Fruit fly (Drosophila melanogaster): ENCODE data around the gene CG15597.

Gene CG15597

dm6 chr3R:6285100-6285499 is at the start of gene CG15597:
Gene CG15597, minus strand, starts transcription at chr3R:6285200.
- TF ChIP-seq CG17801 (GFP tag; optimal IDR thresholded peaks at IDR 0.05; ENCODE audit: partially characterized antibody) = no peak

- TF ChIP-seq CG17801 (GFP tag; optimal IDR thresholded peaks at IDR 0.05; ENCODE audit: partially characterized antibody) = no peak
These were observed 44.8 kb upstream of the CG15597 start, which contains the start of gene Osi18 for dm6 chr3R:6329774-6330298. Gene Osi18, plus strand, starts transcription at chr3R:6330248.

dm6 chr3R:6315078-6315477 is 30.1 kb upstream of the CG15597 start:
- no peak for TF ChIP-seq CG17801 (GFP tag; optimal IDR thresholded peaks at IDR 0.05; ENCODE audit: partially characterized antibody)

- TF ChIP-seq CG17801 (GFP tag; optimal IDR thresholded peaks at IDR 0.05; ENCODE audit: partially characterized antibody) = no peak
These were observed 26.8 kb upstream of the CG15597 start, which contains the start of gene Osi17 for dm6 chr3R:6311641-6312259. Gene Osi17, plus strand, starts transcription at chr3R:6311772.

dm6 chr3R:6309676-6310075 is 24.7 kb upstream of the CG15597 start, which contains the start of gene CG31560:
Gene CG31560, plus strand, starts transcription at chr3R:6309976.
- TF ChIP-seq CG17801 (GFP tag; optimal IDR thresholded peaks at IDR 0.05; ENCODE audit: partially characterized antibody) = no peak

- TF ChIP-seq CG17801 (GFP tag; optimal IDR thresholded peaks at IDR 0.05; ENCODE audit: partially characterized antibody) = no peak
These were observed 21.6 kb upstream of the CG15597 start, which contains the start of gene CG46026 for dm6 chr3R:6306584-6306983. Gene CG46026, plus strand, starts transcription at chr3R:6306884.

- no peak for TF ChIP-seq CG17801 (GFP tag; optimal IDR thresholded peaks at IDR 0.05; ENCODE audit: partially characterized antibody)
These were observed 19.9 kb upstream of the CG15597 start, which contains the start of gene Osi16 for dm6 chr3R:6304947-6305346. Gene Osi16, plus strand, starts transcription at chr3R:6305247.

- TF ChIP-seq CG17801 (GFP tag; optimal IDR thresholded peaks at IDR 0.05; ENCODE audit: partially characterized antibody) = no peak
These were observed 18.7 kb upstream of the CG15597 start, which contains the start of gene CG46396 for dm6 chr3R:6303738-6304137. Gene CG46396, plus strand, starts transcription at chr3R:6304038.

- no peak for TF ChIP-seq CG17801 (GFP tag; optimal IDR thresholded peaks at IDR 0.05; ENCODE audit: partially characterized antibody)
These were observed 16.3 kb upstream of the CG15597 start, which contains the start of gene Osi15 for dm6 chr3R:6301257-6301839. Gene Osi15, plus strand, starts transcription at chr3R:6301804.

- no peak for TF ChIP-seq CG17801 (GFP tag; optimal IDR thresholded peaks at IDR 0.05; ENCODE audit: partially characterized antibody)
These were observed 13.8 kb upstream of the CG15597 start, which contains the start of gene Osi14 for dm6 chr3R:6298828-6299227. Gene Osi14, plus strand, starts transcription at chr3R:6299128.

dm6 chr3R:6297164-6297563 is 12.2 kb upstream of the CG15597 start:
- TF ChIP-seq CG17801 (GFP tag; optimal IDR thresholded peaks at IDR 0.05; ENCODE audit: partially characterized antibody) = no peak

dm6 chr3R:6294046-6294445 is 9.0 kb upstream of the CG15597 start:
- no peak for TF ChIP-seq CG17801 (GFP tag; optimal IDR thresholded peaks at IDR 0.05; ENCODE audit: partially characterized antibody)

dm6 chr3R:6291437-6291836 is 6.4 kb upstream of the CG15597 start, which contains the start of gene Osi13:
Gene Osi13, plus strand, starts transcription at chr3R:6291737.
- TF ChIP-seq CG17801 (GFP tag; optimal IDR thresholded peaks at IDR 0.05; ENCODE audit: partially characterized antibody) = no peak

- TF ChIP-seq CG17801 (GFP tag; optimal IDR thresholded peaks at IDR 0.05; ENCODE audit: partially characterized antibody) = no peak
These were observed 5.3 kb upstream of the CG15597 start for dm6 chr3R:6290289-6290688.

- no peak for TF ChIP-seq CG17801 (GFP tag; optimal IDR thresholded peaks at IDR 0.05; ENCODE audit: partially characterized antibody)
These were observed 2.4 kb upstream of the CG15597 start, which contains the start of gene CG15594 for dm6 chr3R:6287433-6287832. Gene CG15594, plus strand, starts transcription at chr3R:6287733.

- no peak for TF ChIP-seq CG17801 (GFP tag; optimal IDR thresholded peaks at IDR 0.05; ENCODE audit: partially characterized antibody)
These were observed 6.8 kb downstream of the CG15597 start, which contains the start of gene Osi12 for dm6 chr3R:6278231-6278630. Gene Osi12, plus strand, starts transcription at chr3R:6278531.

All from ovary, adult (tissue).